Fruit fly (Drosophila melanogaster): ENCODE measurements around the gene CG42714.
A peak's percentile ranks its signal among the peaks of the same experiment; 100 is the strongest.

Gene CG42714

DNA sequence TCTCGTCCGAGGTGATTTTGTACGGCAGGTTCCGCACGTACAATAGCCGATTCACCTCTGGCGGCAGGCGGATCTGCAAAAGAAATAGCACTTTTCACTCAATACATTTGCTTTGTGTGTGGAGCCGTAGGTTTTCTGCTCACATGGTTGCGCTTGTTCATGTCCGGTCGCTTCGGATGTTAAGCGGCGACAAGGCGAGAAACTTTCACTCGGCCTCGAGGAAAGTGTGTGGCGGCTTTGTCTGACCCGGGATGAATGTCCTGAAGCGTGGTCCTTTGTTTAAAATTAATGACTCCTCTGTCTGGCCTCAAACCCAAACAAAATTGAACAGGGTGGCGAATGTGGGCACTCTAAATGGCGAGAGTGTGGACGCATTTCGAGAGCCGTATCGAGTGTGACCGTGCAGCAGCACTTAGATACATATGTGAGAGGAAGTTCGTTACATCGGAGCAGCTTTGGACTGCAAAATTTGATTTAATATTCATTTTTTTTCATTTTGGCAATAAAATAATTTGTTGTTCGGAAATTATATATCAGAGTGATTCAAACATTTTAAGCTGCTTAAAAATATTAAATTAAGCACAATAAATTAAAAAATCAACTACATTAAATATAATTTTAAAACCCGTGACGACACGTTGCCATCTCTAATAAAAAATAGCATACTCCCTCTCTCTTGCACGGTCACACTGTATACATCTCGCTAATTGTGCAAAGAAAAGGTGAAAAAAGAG is 40.9 kb downstream of the CG42714 start, which contains the start of the genes Sf3b6 and Tnpo (continued):
- TF ChIP-seq bbx (GFP tag; IDR thresholded peaks at IDR 0.05; ENCODE audit: partially characterized antibody): 0 out of 2 replicates have a peak, but pooled peaks have one; percentile 17
- no peak for TF ChIP-seq gcm2 (GFP tag; optimal IDR thresholded peaks at IDR 0.05)
- TF ChIP-seq PHDP (tag; optimal IDR thresholded peaks at IDR 0.05): no peak
- peak; percentile 71 for TF ChIP-seq CG11247 (GFP tag; IDR thresholded peaks at IDR 0.05)
- TF ChIP-seq chn (GFP tag; optimal IDR thresholded peaks at IDR 0.05): peak; percentile 66
- no peak for TF ChIP-seq Neu2 (GFP tag; optimal IDR thresholded peaks at IDR 0.05; ENCODE audit: borderline replicate concordance)
- peak; percentile 76 for TF ChIP-seq CG8765 (GFP tag; IDR thresholded peaks at IDR 0.05)
- TF ChIP-seq CG9437 (GFP tag; optimal IDR thresholded peaks at IDR 0.05): peak; percentile 76
- no peak for TF ChIP-seq CG4707 (GFP tag; optimal IDR thresholded peaks at IDR 0.05)
- peak; percentile 56 for TF ChIP-seq CG4854 (GFP tag; optimal IDR thresholded peaks at IDR 0.05)
- peak; percentile 61 for TF ChIP-seq lbe (GFP tag; optimal IDR thresholded peaks at IDR 0.05)
- TF ChIP-seq CG11696 (GFP tag; IDR thresholded peaks at IDR 0.05): peak; percentile 31; the same call in 1 of the 2 replicates
- TF ChIP-seq btn (GFP tag; optimal IDR thresholded peaks at IDR 0.05): no peak
- TF ChIP-seq CG12219 (GFP tag; optimal IDR thresholded peaks at IDR 0.05): no peak
- peak; percentile 82 for TF ChIP-seq CG14441 (GFP tag; IDR thresholded peaks at IDR 0.05)
- peak; percentile 80 for TF ChIP-seq CG10274 (GFP tag; optimal IDR thresholded peaks at IDR 0.05)
- TF ChIP-seq CG3407 (GFP tag; optimal IDR thresholded peaks at IDR 0.05): no peak
- no peak for TF ChIP-seq CG10565 (GFP tag; optimal IDR thresholded peaks at IDR 0.05)
- TF ChIP-seq pb (GFP tag; optimal IDR thresholded peaks at IDR 0.05): no peak
- TF ChIP-seq Lpt (GFP tag; optimal IDR thresholded peaks at IDR 0.05): no peak
- TF ChIP-seq CG15479 (GFP tag; optimal IDR thresholded peaks at IDR 0.05): peak; percentile 74
- peak; percentile 58 for TF ChIP-seq CG10431 (GFP tag; optimal IDR thresholded peaks at IDR 0.05)
- peak; percentile 76 for TF ChIP-seq HLH3B (GFP tag; IDR thresholded peaks at IDR 0.05)
- peak; percentile 68 for TF ChIP-seq CG11695 (GFP tag; IDR thresholded peaks at IDR 0.05)
- peak; percentile 91 for TF ChIP-seq CG14710 (tag; optimal IDR thresholded peaks at IDR 0.05)
- peak; percentile 63 for TF ChIP-seq ems (GFP tag; optimal IDR thresholded peaks at IDR 0.05)
- peak; percentile 82 for TF ChIP-seq CG32767 (GFP tag; IDR thresholded peaks at IDR 0.05)
- peak; percentile 62 for TF ChIP-seq CG16863 (GFP tag; optimal IDR thresholded peaks at IDR 0.05)
- TF ChIP-seq Doc2 (GFP tag; IDR thresholded peaks at IDR 0.05): peak; percentile 55; the same call in 1 of the 2 replicates
- TF ChIP-seq Xbp1 (GFP tag; optimal IDR thresholded peaks at IDR 0.05): peak; percentile 90
- TF ChIP-seq ab (GFP tag; optimal IDR thresholded peaks at IDR 0.05): no peak
- no peak for TF ChIP-seq Dfd (GFP tag; optimal IDR thresholded peaks at IDR 0.05)
- peak; percentile 45 for TF ChIP-seq CG3065 (GFP tag; optimal IDR thresholded peaks at IDR 0.05)
- peak; percentile 82 for TF ChIP-seq CG4328 (GFP tag; optimal IDR thresholded peaks at IDR 0.05)
- TF ChIP-seq CG3726 (GFP tag; IDR thresholded peaks at IDR 0.05): peak; percentile 57; the same call in 1 of the 3 replicates
- TF ChIP-seq Dref (GFP tag; IDR thresholded peaks at IDR 0.05): peak; percentile 41; the same call in 1 of the 2 replicates
- no peak for TF ChIP-seq CG17612 (GFP tag; IDR thresholded peaks at IDR 0.05)
- peak; percentile 39 for TF ChIP-seq CG15073 (GFP tag; optimal IDR thresholded peaks at IDR 0.05)
- peak; percentile 74 for TF ChIP-seq Scr (GFP tag; IDR thresholded peaks at IDR 0.05; ENCODE audit: partially characterized antibody)
- peak; percentile 86 for TF ChIP-seq Chrac-16 (GFP tag; optimal IDR thresholded peaks at IDR 0.05)
- TF ChIP-seq run (tag; optimal IDR thresholded peaks at IDR 0.05): no peak
- peak; percentile 80 for TF ChIP-seq CG4820 (GFP tag; optimal IDR thresholded peaks at IDR 0.05)
- TF ChIP-seq Ets97D (GFP tag; optimal IDR thresholded peaks at IDR 0.05): peak; percentile 78
- 0 out of 2 replicates have a peak, but pooled peaks have one; percentile 58 for TF ChIP-seq ap (GFP tag; IDR thresholded peaks at IDR 0.05)
- TF ChIP-seq CG15514 (GFP tag; optimal IDR thresholded peaks at IDR 0.05): peak; percentile 84
- TF ChIP-seq CG8290 (GFP tag; optimal IDR thresholded peaks at IDR 0.05): peak; percentile 79
- peak in 1 of 2 experiments; percentile 66 for TF ChIP-seq CG8290 (tag; optimal IDR thresholded peaks at IDR 0.05)
- TF ChIP-seq CG12299 (tag; optimal IDR thresholded peaks at IDR 0.05): no peak
- TF ChIP-seq MBD-R2 (GFP tag; IDR thresholded peaks at IDR 0.05): peak; percentile 79
- TF ChIP-seq CG2120 (GFP tag; optimal IDR thresholded peaks at IDR 0.05): peak; percentile 91
